Fruit fly (Drosophila melanogaster): ENCODE data around the gene Tango14.

The Tango14 gene

dm6 chr2L:1207432-1207831, 49.0 kb downstream of the Tango14 start (continued):
- TF ChIP-seq zfh1 (GFP tag; IDR thresholded peaks at IDR 0.05) (peak; percentile 50; the same call in 2 of the 3 replicates), tin (GFP tag; optimal IDR thresholded peaks at IDR 0.05) (no peak), ind (GFP tag; optimal IDR thresholded peaks at IDR 0.05) (peak; percentile 42), CG2678 (tag; optimal IDR thresholded peaks at IDR 0.05) (peak; percentile 60), bowl (GFP tag; IDR thresholded peaks at IDR 0.05) (no peak), H15 (GFP tag; IDR thresholded peaks at IDR 0.05) (peak; percentile 63; the same call in 1 of the 3 replicates), NFAT (GFP tag; IDR thresholded peaks at IDR 0.05) (peak; percentile 51; the same call in 1 of the 2 replicates), CG1602 (GFP tag; optimal IDR thresholded peaks at IDR 0.05) (peak; percentile 13), CG9797 (GFP tag; optimal IDR thresholded peaks at IDR 0.05) (no peak), CG11247 (GFP tag; IDR thresholded peaks at IDR 0.05) (peak; percentile 45; the same call in 1 of the 2 replicates), CG2712 (tag; optimal IDR thresholded peaks at IDR 0.05) (peak; percentile 41), twi (tag; optimal IDR thresholded peaks at IDR 0.05) (no peak), vnd (GFP tag; IDR thresholded peaks at IDR 0.05; ENCODE audit: partially characterized antibody) (no peak), crol (GFP tag; IDR thresholded peaks at IDR 0.05) (no peak), ATbp (GFP tag; optimal IDR thresholded peaks at IDR 0.05) (peak; percentile 62), Atf-2 (GFP tag; optimal IDR thresholded peaks at IDR 0.05) (no peak), Six4 (GFP tag; optimal IDR thresholded peaks at IDR 0.05) (no peak), kah (GFP tag; optimal IDR thresholded peaks at IDR 0.05) (no peak), CG17912 (GFP tag; optimal IDR thresholded peaks at IDR 0.05) (no peak), Rfx (GFP tag; IDR thresholded peaks at IDR 0.05) (peak; percentile 74), eyg (GFP tag; optimal IDR thresholded peaks at IDR 0.05) (no peak), hkb (optimal IDR thresholded peaks at IDR 0.05) (no peak), hkb (GFP tag; IDR thresholded peaks at IDR 0.05) (peak; percentile 75), zen2 (GFP tag; IDR thresholded peaks at IDR 0.05; ENCODE audit: partially characterized antibody) (no peak), CG9437 (GFP tag; optimal IDR thresholded peaks at IDR 0.05) (peak; percentile 24), nmo (GFP tag; optimal IDR thresholded peaks at IDR 0.05) (peak; percentile 13), repo (GFP tag; optimal IDR thresholded peaks at IDR 0.05) (no peak), Nf-YB (GFP tag; optimal IDR thresholded peaks at IDR 0.05) (no peak), Dbx (GFP tag; IDR thresholded peaks at IDR 0.05) (peak; percentile 71), ftz-f1 (GFP tag; optimal IDR thresholded peaks at IDR 0.05) (no peak), Max (GFP tag; optimal IDR thresholded peaks at IDR 0.05) (no peak), Sox100B (GFP tag; optimal IDR thresholded peaks at IDR 0.05) (peak; percentile 33), CG10462 (GFP tag; optimal IDR thresholded peaks at IDR 0.05) (no peak), abd-A (tag; optimal IDR thresholded peaks at IDR 0.05) (no peak), ap (GFP tag; IDR thresholded peaks at IDR 0.05) (peak; percentile 32), Antp (GFP tag; optimal IDR thresholded peaks at IDR 0.05) (peak; percentile 15), tio (GFP tag; optimal IDR thresholded peaks at IDR 0.05) (peak; percentile 39), stc (GFP tag; IDR thresholded peaks at IDR 0.05) (peak; percentile 66), klu (GFP tag; IDR thresholded peaks at IDR 0.05) (no peak), fru (optimal IDR thresholded peaks at IDR 0.05) (no peak), row (GFP tag; IDR thresholded peaks at IDR 0.05) (peak; percentile 77; the same call in 2 of the 3 replicates), HmgZ (tag; optimal IDR thresholded peaks at IDR 0.05) (peak; percentile 29), CG31365 (tag; optimal IDR thresholded peaks at IDR 0.05) (no peak), Xrp1 (GFP tag; IDR thresholded peaks at IDR 0.05) (peak; percentile 69), odd (GFP tag; optimal IDR thresholded peaks at IDR 0.05) (peak; percentile 24), CG11398 (GFP tag; optimal IDR thresholded peaks at IDR 0.05) (no peak), CG12744 (GFP tag; optimal IDR thresholded peaks at IDR 0.05) (no peak), gsb (GFP tag; IDR thresholded peaks at IDR 0.05) (no peak), Oli (tag; optimal IDR thresholded peaks at IDR 0.05) (peak; percentile 42), Elba2 (GFP tag; optimal IDR thresholded peaks at IDR 0.05) (no peak), D19B (GFP tag; optimal IDR thresholded peaks at IDR 0.05) (no peak), CG2889 (GFP tag; IDR thresholded peaks at IDR 0.05) (peak; percentile 57; the same call in 1 of the 3 replicates), wor (GFP tag; IDR thresholded peaks at IDR 0.05) (no peak)
